Worm (Caenorhabditis elegans) whole organism, L3 larva: ENCODE results near the gene Y116A8C.467.

ENCODE experiments used
- aly-2 ChIP-seq: fragments of 150-350 bp; optimal IDR thresholded peaks from 2 replicates; lab custom pipeline; 2014; ENCODE audit warnings: missing biosample characterization, missing genetic modification characterization
- ama-1 ChIP-seq: fragments of 150-350 bp; optimal IDR thresholded peaks from 2 replicates; lab custom pipeline; 2018
- ceh-28 ChIP-seq: fragments of 150-350 bp; optimal IDR thresholded peaks from 2 replicates; lab custom pipeline; 2014; ENCODE audit warnings: missing biosample characterization, missing genetic modification reagents, missing genetic modification characterization
- elt-2 ChIP-seq: sonication (generic microtip); optimal IDR thresholded peaks from 2 replicates; lab custom pipeline; 2016; ENCODE audit warnings: missing genetic modification reagents, mild to moderate bottlenecking, missing genetic modification characterization, missing compliant biosample characterization
- elt-3 ChIP-seq, 3 experiments: fragments of 150-350 bp in 1 of 3; sonication (generic microtip) in 2 of 3; optimal IDR thresholded peaks; 2 replicates in 2 of 3; 4 replicates in 1 of 3; lab custom pipeline; 2014 to 2017; ENCODE audit warnings: missing biosample characterization in 3 of 3, missing genetic modification characterization in 3 of 3
- lin-39 ChIP-seq: fragments of 150-350 bp; optimal IDR thresholded peaks from 2 replicates; lab custom pipeline; 2018; ENCODE audit warnings: missing biosample characterization, missing genetic modification reagents, missing genetic modification characterization
- nfya-1 ChIP-seq: sonication (generic microtip); optimal IDR thresholded peaks from 2 replicates; lab custom pipeline; 2017; ENCODE audit warnings: missing genetic modification characterization, mild to moderate bottlenecking, missing compliant biosample characterization, antibody characterized with exemption, moderate library complexity; ENCODE audit not compliant: insufficient read depth
- nhr-12 ChIP-seq: fragments of 150-350 bp; optimal IDR thresholded peaks from 2 replicates; lab custom pipeline; 2014; ENCODE audit warnings: missing biosample characterization, missing genetic modification characterization
- nhr-28 ChIP-seq: fragments of 150-350 bp; optimal IDR thresholded peaks from 2 replicates; lab custom pipeline; 2014; ENCODE audit warnings: missing biosample characterization, missing genetic modification characterization
- tbx-2 ChIP-seq: sonication (generic microtip); optimal IDR thresholded peaks from 2 replicates; lab custom pipeline; 2016; ENCODE audit warnings: mild to moderate bottlenecking, missing genetic modification characterization, missing compliant biosample characterization
- unc-62 ChIP-seq: fragments of 150-350 bp; sonication (generic microtip); optimal IDR thresholded peaks from 4 replicates; lab custom pipeline; 2014; ENCODE audit warnings: missing biosample characterization, missing genetic modification reagents, missing genetic modification characterization

DNA sequence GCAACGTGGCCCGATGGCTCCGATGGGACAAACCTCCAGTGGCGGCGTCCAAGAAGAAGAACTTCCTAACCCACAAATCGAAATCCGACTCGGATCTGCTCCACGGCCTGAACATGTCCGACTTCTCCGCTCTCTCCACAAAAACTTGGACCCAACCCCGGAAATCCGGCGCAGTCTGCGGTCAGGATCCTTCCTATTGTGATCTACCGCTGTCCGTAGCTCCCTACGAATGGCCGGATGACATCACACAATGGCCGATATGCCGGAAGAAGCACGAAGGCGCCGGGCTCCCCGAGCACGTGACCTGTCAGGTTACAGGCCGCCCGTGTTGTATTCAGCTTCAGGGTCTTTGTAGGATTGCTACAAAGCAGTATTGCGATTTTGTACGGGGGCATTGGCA is 53.3 kb downstream of the Y116A8C.467 start:
- TF ChIP-seq unc-62 (GFP tag; lab: Kevin White, UChicago) = no peak
- TF ChIP-seq tbx-2 (tag; lab: Kevin White, UChicago) = no peak
- TF ChIP-seq nfya-1 (tag; lab: Kevin White, UChicago) = no peak
- TF ChIP-seq lin-39 (tag; lab: Kevin White, UChicago) = no peak
- no peak for TF ChIP-seq aly-2 (tag; lab: Kevin White, UChicago)
- TF ChIP-seq ama-1 (lab: Kevin White, UChicago) = no peak
- no peak for TF ChIP-seq elt-3 (tag; optimal IDR thresholded peaks at IDR 0.05; lab: Kevin White, UChicago)
- TF ChIP-seq elt-2 = no peak
- no peak for TF ChIP-seq nhr-28 (tag; lab: Kevin White, UChicago)
- TF ChIP-seq ceh-28 (tag; lab: Kevin White, UChicago) = no peak
- TF ChIP-seq nhr-12 = no peak
